Worm (Caenorhabditis elegans) whole organism, late embryonic: ENCODE data around the gene Y55F3C.17.

ENCODE experiments used
- C38D4.7 ChIP-seq: fragments of 200-800 bp; sonication (Bioruptor generic); optimal IDR thresholded peaks from 2 replicates; lab custom pipeline; 2018; ENCODE audit warnings: mild to moderate bottlenecking, missing genetic modification characterization, moderate library complexity, missing compliant biosample characterization
- K02D7.2 ChIP-seq: sonication (generic microtip); optimal IDR thresholded peaks from 2 replicates; lab custom pipeline; 2017; ENCODE audit warnings: mild to moderate bottlenecking, missing genetic modification characterization, missing compliant biosample characterization
- ahr-1 ChIP-seq: sonication (generic microtip); optimal IDR thresholded peaks from 2 replicates; lab custom pipeline; 2016; ENCODE audit warnings: missing genetic modification characterization, missing compliant biosample characterization
- ceh-14 ChIP-seq: sonication (generic microtip); optimal IDR thresholded peaks from 2 replicates; lab custom pipeline; 2016; ENCODE audit warnings: missing genotype, missing genetic modification characterization, missing compliant biosample characterization
- ceh-18 ChIP-seq: sonication (generic microtip); optimal IDR thresholded peaks from 2 replicates; lab custom pipeline; 2016; ENCODE audit warnings: missing genetic modification characterization, missing compliant biosample characterization
- ceh-24 ChIP-seq: sonication (generic microtip); optimal IDR thresholded peaks from 2 replicates; lab custom pipeline; 2016; ENCODE audit warnings: mild to moderate bottlenecking, missing genetic modification characterization, missing compliant biosample characterization
- ceh-30 ChIP-seq: fragments of 150-350 bp; optimal IDR thresholded peaks from 2 replicates; lab custom pipeline; 2014; ENCODE audit warnings: missing biosample characterization, missing genetic modification characterization
- ceh-45 ChIP-seq: fragments of 200-800 bp; sonication (Bioruptor generic); IDR thresholded peaks from 2 replicates; pipeline ENCODE4 v1.3.6; 2022; ENCODE audit warnings: missing genetic modification reagents, missing genetic modification characterization, missing compliant biosample characterization
- ceh-48 ChIP-seq: sonication (generic microtip); optimal IDR thresholded peaks from 2 replicates; lab custom pipeline; 2016; ENCODE audit warnings: missing genetic modification characterization, inconsistent platforms, missing compliant biosample characterization
- ceh-6 ChIP-seq: fragments of 200-800 bp; sonication (Bioruptor generic); optimal IDR thresholded peaks from 2 replicates; lab custom pipeline; 2018; ENCODE audit warnings: mild to moderate bottlenecking, missing genetic modification characterization, missing compliant biosample characterization
- che-1 ChIP-seq: sonication (generic microtip); optimal IDR thresholded peaks from 2 replicates; lab custom pipeline; 2016; ENCODE audit warnings: mild to moderate bottlenecking, missing genetic modification characterization, missing compliant biosample characterization
- dve-1 ChIP-seq: sonication (generic microtip); optimal IDR thresholded peaks from 2 replicates; lab custom pipeline; 2017; ENCODE audit warnings: antibody characterized with exemption, mild to moderate bottlenecking, missing genetic modification characterization, missing compliant biosample characterization
- elt-2 ChIP-seq: sonication (generic microtip); optimal IDR thresholded peaks from 2 replicates; lab custom pipeline; 2016; ENCODE audit warnings: missing genetic modification reagents, missing genetic modification characterization, missing compliant biosample characterization
- elt-4 ChIP-seq: sonication (generic microtip); optimal IDR thresholded peaks from 2 replicates; lab custom pipeline; 2016; ENCODE audit warnings: missing genetic modification characterization, missing compliant biosample characterization
- eyg-1 ChIP-seq: sonication (generic microtip); optimal IDR thresholded peaks from 2 replicates; lab custom pipeline; 2016; ENCODE audit warnings: missing genotype, missing genetic modification characterization, missing compliant biosample characterization
- fkh-10 ChIP-seq: fragments of 150-350 bp; optimal IDR thresholded peaks from 2 replicates; lab custom pipeline; 2014; ENCODE audit warnings: missing biosample characterization, missing genetic modification reagents, missing genetic modification characterization
- gmeb-2 ChIP-seq: sonication (generic microtip); optimal IDR thresholded peaks from 2 replicates; lab custom pipeline; 2016; ENCODE audit warnings: missing genetic modification characterization, inconsistent platforms, missing compliant biosample characterization
- hlh-13 ChIP-seq: fragments of 200-800 bp; sonication (Bioruptor generic); optimal IDR thresholded peaks from 2 replicates; lab custom pipeline; 2018; ENCODE audit warnings: mild to moderate bottlenecking, missing genetic modification characterization, missing compliant biosample characterization
- hlh-30 ChIP-seq: sonication (generic microtip); optimal IDR thresholded peaks from 2 replicates; lab custom pipeline; 2017; ENCODE audit warnings: antibody characterized with exemption, missing genetic modification characterization, missing compliant biosample characterization; ENCODE audit not compliant: insufficient read depth
- hlh-6 ChIP-seq: sonication (generic microtip); optimal IDR thresholded peaks from 2 replicates; lab custom pipeline; 2016; ENCODE audit warnings: missing genotype, missing genetic modification characterization, missing compliant biosample characterization
- hlh-8 ChIP-seq: sonication (generic microtip); optimal IDR thresholded peaks from 2 replicates; lab custom pipeline; 2016; ENCODE audit warnings: missing genotype, missing genetic modification characterization, missing compliant biosample characterization
- lim-6 ChIP-seq: sonication (generic microtip); optimal IDR thresholded peaks from 2 replicates; lab custom pipeline; 2016; ENCODE audit warnings: missing genetic modification characterization, missing compliant biosample characterization
- lin-11 ChIP-seq: fragments of 200-800 bp; sonication (Bioruptor generic); optimal IDR thresholded peaks from 2 replicates; lab custom pipeline; 2018; ENCODE audit warnings: mild to moderate bottlenecking, missing genetic modification characterization, missing compliant biosample characterization
- madf-2 ChIP-seq: sonication (generic microtip); optimal IDR thresholded peaks from 2 replicates; lab custom pipeline; 2017; ENCODE audit warnings: missing genetic modification characterization, missing compliant biosample characterization
- nfya-1 ChIP-seq: sonication (generic microtip); optimal IDR thresholded peaks from 2 replicates; lab custom pipeline; 2017; ENCODE audit warnings: missing genetic modification characterization, mild to moderate bottlenecking, missing compliant biosample characterization, antibody characterized with exemption, moderate library complexity
- nhr-232 ChIP-seq: sonication (generic microtip); optimal IDR thresholded peaks from 2 replicates; lab custom pipeline; 2016; ENCODE audit warnings: missing genetic modification characterization, missing compliant biosample characterization
- odd-2 ChIP-seq: sonication (generic microtip); optimal IDR thresholded peaks from 2 replicates; lab custom pipeline; 2017; ENCODE audit warnings: antibody characterized with exemption, mild to moderate bottlenecking, missing genetic modification characterization, missing compliant biosample characterization
- pat-9 ChIP-seq: fragments of 200-800 bp; sonication (Bioruptor generic); optimal IDR thresholded peaks from 2 replicates; lab custom pipeline; 2018; ENCODE audit warnings: mild to moderate bottlenecking, missing genetic modification characterization, moderate library complexity, missing compliant biosample characterization
- pax-1 ChIP-seq: fragments of 150-350 bp; optimal IDR thresholded peaks from 2 replicates; lab custom pipeline; 2014; ENCODE audit warnings: missing biosample characterization, missing genetic modification characterization
- pha-2 ChIP-seq: sonication (generic microtip); optimal IDR thresholded peaks from 2 replicates; lab custom pipeline; 2017; ENCODE audit warnings: mild to moderate bottlenecking, missing genetic modification characterization, missing compliant biosample characterization
- pqm-1 ChIP-seq: sonication (generic microtip); optimal IDR thresholded peaks from 2 replicates; lab custom pipeline; 2016; ENCODE audit warnings: missing genetic modification characterization, missing compliant biosample characterization
- rnt-1 ChIP-seq: sonication (generic microtip); optimal IDR thresholded peaks from 2 replicates; lab custom pipeline; 2016; ENCODE audit warnings: missing genetic modification characterization, missing compliant biosample characterization
- sdc-2 ChIP-seq: sonication (generic microtip); optimal IDR thresholded peaks from 2 replicates; lab custom pipeline; 2016; ENCODE audit warnings: missing genotype, missing genetic modification characterization, missing compliant biosample characterization
- sox-2 ChIP-seq: fragments of 200-800 bp; sonication (Bioruptor generic); IDR thresholded peaks from 2 replicates; pipeline ENCODE4 v1.3.6; 2022; ENCODE audit warnings: missing genetic modification reagents, missing genetic modification characterization, missing compliant biosample characterization
- syd-9 ChIP-seq: sonication (generic microtip); optimal IDR thresholded peaks from 2 replicates; lab custom pipeline; 2016; ENCODE audit warnings: mild to moderate bottlenecking, missing genetic modification characterization, moderate library complexity, missing compliant biosample characterization
- tbx-2 ChIP-seq: sonication (generic microtip); optimal IDR thresholded peaks from 2 replicates; lab custom pipeline; 2016; ENCODE audit warnings: missing genetic modification characterization, missing compliant biosample characterization
- ttx-3 ChIP-seq: sonication (generic microtip); optimal IDR thresholded peaks from 2 replicates; lab custom pipeline; 2016; ENCODE audit warnings: missing genetic modification reagents, missing genetic modification characterization, missing compliant biosample characterization
- unc-3 ChIP-seq, 2 experiments: fragments of 200-800 bp in 1 of 2; sonication (Bioruptor generic) in 1 of 2; sonication (generic microtip) in 1 of 2; conservative IDR thresholded peaks in 1 of 2; optimal IDR thresholded peaks in 1 of 2; 2 replicates each; pipeline versions ENCODE4 v1.3.6 to Lab custom; 2016 to 2022; ENCODE audit warnings: missing compliant biosample characterization in 2 of 2, missing genetic modification characterization in 2 of 2, missing genetic modification reagents in 1 of 2
- unc-86 ChIP-seq: sonication (generic microtip); optimal IDR thresholded peaks from 2 replicates; lab custom pipeline; 2016; ENCODE audit warnings: missing genetic modification characterization, missing compliant biosample characterization

The Y55F3C.17 gene

DNA sequence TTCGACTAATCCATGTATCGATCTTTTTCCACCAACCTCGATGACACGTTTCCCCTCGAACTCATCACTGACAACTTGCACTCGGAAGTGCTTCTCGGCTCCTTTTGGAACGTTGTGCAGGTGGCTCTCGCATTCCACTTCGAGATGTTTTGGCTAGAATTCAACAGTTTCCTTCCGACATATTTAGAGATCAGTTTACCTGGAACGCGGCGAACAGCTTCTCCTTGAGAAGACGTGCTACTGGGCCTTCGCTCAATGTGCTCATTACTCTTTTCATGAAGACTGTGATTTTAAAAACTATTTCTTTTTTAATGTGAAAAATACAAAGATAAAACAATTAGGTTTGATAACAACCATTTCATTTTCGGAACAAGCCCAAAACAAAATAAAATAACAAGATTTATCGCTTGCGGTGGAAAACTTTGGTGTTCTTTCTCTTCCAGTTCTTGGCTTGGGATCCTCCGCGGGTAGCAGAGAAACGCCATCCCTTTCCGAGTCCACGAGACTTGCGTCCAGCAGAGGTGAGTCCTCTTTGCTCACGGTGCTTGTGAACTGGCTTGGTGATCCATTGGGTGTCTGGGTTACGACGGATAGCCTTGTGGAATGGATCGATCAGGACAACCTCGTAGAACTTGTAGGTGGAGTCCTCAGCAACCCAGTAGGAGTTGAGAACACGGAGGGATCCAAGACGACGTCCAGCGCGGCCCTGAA is 44.9 kb downstream of the Y55F3C.17 start, which contains the start of gene K11H12.1:
TSS of gene K11H12.1 (minus strand) at position 284 of the 711 bp plus-strand sequence.
- no peak for TF ChIP-seq elt-4 (tag; lab: Kevin White, UChicago)
- no peak for TF ChIP-seq ceh-24
- no peak for TF ChIP-seq sox-2 (GFP tag; lab: Robert Waterston, UW)
- no peak for TF ChIP-seq ceh-14 (tag; lab: Kevin White, UChicago)
- TF ChIP-seq pat-9 (tag; lab: Kevin White, UChicago), result no peak
- no peak for TF ChIP-seq gmeb-2 (tag; lab: Kevin White, UChicago)
- no peak for TF ChIP-seq lin-11 (tag; lab: Kevin White, UChicago)
- no peak for TF ChIP-seq ceh-6 (GFP tag; lab: Kevin White, UChicago)
- no peak for TF ChIP-seq elt-2 (tag; lab: Kevin White, UChicago)

DNA sequence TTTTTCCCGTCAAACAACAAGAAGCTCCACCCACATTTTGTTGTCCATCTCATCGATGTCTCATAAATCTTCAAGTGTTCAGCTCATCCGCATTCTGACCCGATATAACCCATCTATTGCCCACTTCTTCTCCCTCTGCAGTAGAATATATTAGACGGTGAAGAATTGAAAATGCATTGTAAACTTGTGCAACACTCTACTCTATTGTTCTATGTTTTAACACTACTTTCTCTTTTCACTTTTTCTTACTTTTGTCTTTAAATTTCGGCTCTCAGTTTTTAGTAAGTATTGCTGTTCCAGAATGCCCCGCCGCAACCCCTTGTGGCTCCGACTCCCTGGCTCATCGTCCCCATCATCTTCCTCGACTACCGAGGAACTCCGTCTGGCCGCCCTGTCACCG is 48.8 kb downstream of the Y55F3C.17 start, which contains the start of gene K11H12.9:
TSS of gene K11H12.9 (plus strand) at position 301 of the 400 bp plus-strand sequence.
- no peak for TF ChIP-seq ceh-18 (tag; lab: Kevin White, UChicago)

DNA sequence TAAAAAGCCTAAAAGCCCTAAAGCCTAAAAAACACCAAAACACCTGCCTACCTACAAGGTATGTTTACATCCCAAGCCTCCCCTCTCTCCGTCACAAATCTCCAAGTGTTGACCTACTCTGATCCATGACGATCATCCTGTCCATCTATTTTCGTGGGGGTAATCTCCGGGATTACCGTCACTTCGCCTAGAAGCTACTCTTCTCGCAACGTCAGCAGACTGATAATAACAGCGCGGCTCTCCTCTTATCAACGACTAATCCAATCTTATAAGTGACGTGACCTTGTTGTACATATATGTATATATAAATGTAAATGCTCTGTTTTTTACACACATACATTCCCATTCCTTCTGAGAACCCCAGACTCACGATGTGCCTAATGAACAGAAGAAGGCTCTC is 49.8 kb downstream of the Y55F3C.17 start:
- TF ChIP-seq unc-86 (tag; lab: Kevin White, UChicago) (no peak), K02D7.2 (tag; lab: Kevin White, UChicago) (no peak), unc-3 (GFP tag; conservative IDR thresholded peaks at IDR 0.05; lab: Robert Waterston, UW) (no peak), unc-3 (tag; optimal IDR thresholded peaks at IDR 0.05; lab: Kevin White, UChicago) (no peak), hlh-13 (no peak), che-1 (tag; lab: Kevin White, UChicago) (no peak), fkh-10 (no peak), hlh-6 (tag; lab: Kevin White, UChicago) (no peak), ahr-1 (tag; lab: Kevin White, UChicago) (no peak), lin-11 (tag; lab: Kevin White, UChicago) (no peak), odd-2 (tag; lab: Kevin White, UChicago) (no peak), ceh-48 (tag; lab: Kevin White, UChicago) (no peak), C38D4.7 (no peak), nhr-232 (tag; lab: Kevin White, UChicago) (no peak), syd-9 (tag; lab: Kevin White, UChicago) (no peak), hlh-30 (tag; lab: Kevin White, UChicago) (no peak), madf-2 (tag; lab: Kevin White, UChicago) (no peak)

DNA sequence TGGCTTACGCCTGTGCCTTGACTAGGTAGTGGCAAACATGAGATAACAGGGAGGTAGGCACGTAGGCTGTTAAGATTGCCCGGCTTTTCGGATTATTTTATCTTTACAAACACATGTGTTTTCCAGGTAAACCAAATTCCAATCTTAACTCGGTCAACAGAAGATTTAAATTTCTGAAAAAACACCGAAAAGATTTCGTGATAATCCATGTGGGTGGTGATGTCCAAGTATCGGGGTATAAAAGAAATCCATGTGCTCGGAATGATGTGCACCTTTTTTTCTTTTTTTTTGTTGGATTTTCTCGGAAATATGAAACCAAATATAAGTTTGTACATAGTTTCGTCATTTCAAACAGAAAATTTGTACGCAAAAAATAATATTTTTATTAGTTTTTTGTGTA is 54.7 kb downstream of the Y55F3C.17 start:
- TF ChIP-seq ceh-30 (tag; lab: Kevin White, UChicago) (no peak), dve-1 (tag; lab: Kevin White, UChicago) (no peak), syd-9 (tag; lab: Kevin White, UChicago) (no peak), sdc-2 (no peak)
- TF ChIP-seq, all 69 proteins: peak for 0

DNA sequence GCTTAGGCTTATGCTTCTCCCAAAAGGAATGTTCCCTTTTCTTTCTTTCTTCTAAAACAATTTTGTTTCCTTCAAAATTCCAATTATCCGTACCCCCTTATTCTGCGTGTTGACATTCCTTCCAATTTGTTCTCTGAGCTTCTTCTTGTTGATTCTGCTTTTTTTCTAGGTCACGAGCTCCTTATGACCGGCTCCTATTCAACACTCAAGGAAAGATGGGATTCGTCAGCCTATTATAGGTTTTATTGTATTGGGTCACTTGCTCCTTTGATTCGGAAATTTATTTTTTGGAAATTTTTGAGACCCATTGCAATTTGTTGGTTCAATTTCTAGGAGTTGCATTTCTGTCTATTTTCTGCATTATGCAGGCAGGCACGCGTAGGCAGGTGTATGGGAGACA is 59.0 kb downstream of the Y55F3C.17 start:
- TF ChIP-seq rnt-1 (tag; lab: Kevin White, UChicago) (no peak), pax-1 (tag; lab: Kevin White, UChicago) (no peak), nfya-1 (tag; lab: Kevin White, UChicago) (no peak), pha-2 (tag; lab: Kevin White, UChicago) (no peak), pqm-1 (tag; lab: Kevin White, UChicago) (no peak), hlh-8 (no peak), lim-6 (tag; lab: Kevin White, UChicago) (no peak), C38D4.7 (no peak), ceh-45 (GFP tag; lab: Robert Waterston, UW) (no peak), tbx-2 (tag; lab: Kevin White, UChicago) (no peak), ttx-3 (tag; lab: Kevin White, UChicago) (no peak), ceh-6 (GFP tag; lab: Kevin White, UChicago) (no peak), eyg-1 (tag; lab: Kevin White, UChicago) (no peak)
